Worm (Caenorhabditis elegans) whole organism, young adult: ENCODE measurements around the gene btb-12.
"Not testable (repeated sequence)": the region's sequence is repeated elsewhere in the genome, so short reads cannot be mapped to it uniquely, and the experiment has no call there.

Experiments used
- F23B12.7 ChIP-seq: sonication (generic microtip); optimal IDR thresholded peaks from 2 replicates; lab custom pipeline; 2017; ENCODE audit warnings: missing genetic modification characterization, mild to moderate bottlenecking, missing compliant biosample characterization, antibody characterized with exemption, moderate library complexity; ENCODE audit not compliant: insufficient read depth
- F49E8.2 ChIP-seq: sonication (generic microtip); optimal IDR thresholded peaks from 3 replicates; lab custom pipeline; 2017; ENCODE audit warnings: missing genetic modification characterization, mild to moderate bottlenecking, missing compliant biosample characterization, antibody characterized with exemption, moderate library complexity; ENCODE audit not compliant: insufficient read depth
- F55B11.4 ChIP-seq: sonication (generic microtip); optimal IDR thresholded peaks from 2 replicates; lab custom pipeline; 2016; ENCODE audit warnings: missing compliant biosample characterization, missing genetic modification characterization, borderline replicate concordance; ENCODE audit not compliant: insufficient read depth
- K11D2.4 ChIP-seq: fragments of 200-800 bp; sonication (Bioruptor generic); IDR thresholded peaks from 2 replicates; pipeline ENCODE4 v1.3.6; 2022; ENCODE audit warnings: missing genetic modification reagents, missing genetic modification characterization, missing compliant biosample characterization
- Y53F4B.3 ChIP-seq: fragments of 200-800 bp; sonication (Bioruptor generic); IDR thresholded peaks from 2 replicates; pipeline ENCODE4 v1.3.6; 2022; ENCODE audit warnings: missing genetic modification reagents, missing genetic modification characterization, missing compliant biosample characterization
- akir-1 ChIP-seq: fragments of 200-800 bp; sonication (Bioruptor generic); optimal IDR thresholded peaks from 2 replicates; lab custom pipeline; 2018; ENCODE audit warnings: mild to moderate bottlenecking, missing genetic modification characterization, moderate library complexity, missing compliant biosample characterization
- aptf-2 ChIP-seq: fragments of 200-800 bp; sonication (Bioruptor generic); conservative IDR thresholded peaks from 2 replicates; pipeline ENCODE4 v1.3.6; 2022; ENCODE audit warnings: missing genetic modification reagents, missing genetic modification characterization, missing compliant biosample characterization
- atf-7 ChIP-seq: sonication (generic microtip); optimal IDR thresholded peaks from 2 replicates; lab custom pipeline; 2017; ENCODE audit warnings: mild to moderate bottlenecking, missing genetic modification characterization, missing compliant biosample characterization
- bed-2 ChIP-seq: fragments of 200-800 bp; sonication (Bioruptor generic); IDR thresholded peaks from 2 replicates; pipeline ENCODE4 v1.3.6; 2022; ENCODE audit warnings: missing genetic modification reagents, missing genetic modification characterization, missing compliant biosample characterization
- ccch-3 ChIP-seq: fragments of 200-800 bp; sonication (Bioruptor generic); optimal IDR thresholded peaks from 2 replicates; lab custom pipeline; 2018; ENCODE audit warnings: mild to moderate bottlenecking, missing genetic modification characterization, missing compliant biosample characterization
- ceh-100 ChIP-seq: fragments of 200-800 bp; sonication (Bioruptor generic); IDR thresholded peaks from 2 replicates; pipeline ENCODE4 v1.3.6; 2022; ENCODE audit warnings: missing genetic modification reagents, missing genetic modification characterization, missing compliant biosample characterization
- ceh-58 ChIP-seq: fragments of 200-800 bp; sonication (Bioruptor generic); IDR thresholded peaks from 2 replicates; pipeline ENCODE4 v1.3.6; 2022; ENCODE audit warnings: missing genetic modification characterization, missing compliant biosample characterization
- ceh-79 ChIP-seq: sonication (generic microtip); optimal IDR thresholded peaks from 2 replicates; lab custom pipeline; 2017; ENCODE audit warnings: mild to moderate bottlenecking, missing genetic modification characterization, missing compliant biosample characterization
- dox-1 ChIP-seq: fragments of 200-800 bp; sonication (Bioruptor generic); IDR thresholded peaks from 2 replicates; pipeline ENCODE4 v1.3.6; 2022; ENCODE audit warnings: missing genetic modification reagents, missing genetic modification characterization, missing compliant biosample characterization
- efl-1 ChIP-seq: fragments of 150-350 bp; optimal IDR thresholded peaks from 2 replicates; lab custom pipeline; 2014; ENCODE audit warnings: missing biosample characterization, missing genetic modification reagents, missing genetic modification characterization
- egrh-3 ChIP-seq: fragments of 200-800 bp; sonication (Bioruptor generic); IDR thresholded peaks from 2 replicates; pipeline ENCODE4 v1.3.6; 2022; ENCODE audit warnings: missing genetic modification reagents, missing genetic modification characterization, missing compliant biosample characterization
- hsf-1 ChIP-seq: fragments of 200-800 bp; sonication (Bioruptor generic); IDR thresholded peaks from 2 replicates; pipeline ENCODE4 v1.3.6; 2022; ENCODE audit warnings: missing genetic modification reagents, missing genetic modification characterization, missing compliant biosample characterization
- let-526 ChIP-seq: fragments of 200-800 bp; sonication (Bioruptor generic); IDR thresholded peaks from 2 replicates; pipeline ENCODE4 v1.3.6; 2022; ENCODE audit warnings: missing genetic modification reagents, missing genetic modification characterization, missing compliant biosample characterization
- let-607 ChIP-seq, 2 experiments: fragments of 200-800 bp in 1 of 2; sonication (Bioruptor generic) in 1 of 2; sonication (generic microtip) in 1 of 2; optimal IDR thresholded peaks; 2 replicates each; lab custom pipeline; 2016 to 2018; ENCODE audit warnings: mild to moderate bottlenecking in 2 of 2, missing compliant biosample characterization in 2 of 2, missing genetic modification characterization in 2 of 2, moderate library complexity in 2 of 2, missing genotype in 1 of 2
- lsl-1 ChIP-seq: fragments of 200-800 bp; sonication (Bioruptor generic); optimal IDR thresholded peaks from 2 replicates; lab custom pipeline; 2018; ENCODE audit warnings: mild to moderate bottlenecking, missing genetic modification characterization, moderate library complexity, missing compliant biosample characterization
- madf-10 ChIP-seq: sonication (generic microtip); optimal IDR thresholded peaks from 2 replicates; lab custom pipeline; 2016; ENCODE audit warnings: mild to moderate bottlenecking, missing genetic modification characterization, missing compliant biosample characterization
- madf-3 ChIP-seq: fragments of 200-800 bp; sonication (Bioruptor generic); IDR thresholded peaks from 2 replicates; pipeline ENCODE4 v1.3.6; 2022; ENCODE audit warnings: missing genetic modification reagents, missing genetic modification characterization, missing compliant biosample characterization
- mcd-1 ChIP-seq: fragments of 200-800 bp; sonication (Bioruptor generic); IDR thresholded peaks from 2 replicates; pipeline ENCODE4 v1.3.6; 2022; ENCODE audit warnings: missing genetic modification reagents, missing genetic modification characterization, missing compliant biosample characterization
- mes-4 ChIP-seq: sonication (generic microtip); optimal IDR thresholded peaks from 2 replicates; lab custom pipeline; 2016; ENCODE audit warnings: missing genotype, missing genetic modification characterization, missing compliant biosample characterization
- nhr-80 ChIP-seq: sonication (generic microtip); optimal IDR thresholded peaks from 2 replicates; lab custom pipeline; 2016; ENCODE audit warnings: missing genetic modification characterization, missing compliant biosample characterization
- snpc-1.1 ChIP-seq: sonication (generic microtip); optimal IDR thresholded peaks from 2 replicates; lab custom pipeline; 2017; ENCODE audit warnings: missing genetic modification characterization, mild to moderate bottlenecking, missing compliant biosample characterization, antibody characterized with exemption, moderate library complexity, missing genotype, missing genetic modification reagents; ENCODE audit not compliant: insufficient read depth
- zfh-2 ChIP-seq: fragments of 200-800 bp; sonication (Bioruptor generic); conservative IDR thresholded peaks from 2 replicates; pipeline ENCODE4 v1.3.6; 2022; ENCODE audit warnings: missing genetic modification reagents, missing genetic modification characterization, missing compliant biosample characterization

Gene btb-12

DNA sequence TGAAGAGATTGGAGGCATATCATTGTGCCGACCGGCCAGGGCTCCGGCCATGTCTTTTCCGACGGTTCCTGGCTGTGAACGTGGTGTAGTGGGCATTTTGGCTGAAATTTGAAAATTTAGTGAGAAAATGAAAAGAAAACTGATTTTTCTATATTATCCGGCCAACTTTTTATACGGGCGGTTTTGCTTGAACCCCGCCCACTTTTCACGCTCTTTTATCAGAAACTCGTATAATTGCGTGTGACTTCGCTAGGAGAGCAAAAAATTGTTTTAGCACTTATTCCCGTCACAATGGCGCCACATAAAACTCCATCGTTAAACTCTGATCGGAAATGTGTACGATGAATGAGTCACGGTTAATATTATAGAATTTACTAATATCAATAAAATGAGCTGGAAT is 22.8 kb upstream of the btb-12 start, which contains the start of gene C08E3.13:
TSS of gene C08E3.13 (minus strand) at position 101 of the 400 bp plus-strand sequence.
- TF ChIP-seq dox-1, aptf-2, ceh-58 (GFP tag; lab: Robert Waterston, UW): not testable (repeated sequence)

DNA sequence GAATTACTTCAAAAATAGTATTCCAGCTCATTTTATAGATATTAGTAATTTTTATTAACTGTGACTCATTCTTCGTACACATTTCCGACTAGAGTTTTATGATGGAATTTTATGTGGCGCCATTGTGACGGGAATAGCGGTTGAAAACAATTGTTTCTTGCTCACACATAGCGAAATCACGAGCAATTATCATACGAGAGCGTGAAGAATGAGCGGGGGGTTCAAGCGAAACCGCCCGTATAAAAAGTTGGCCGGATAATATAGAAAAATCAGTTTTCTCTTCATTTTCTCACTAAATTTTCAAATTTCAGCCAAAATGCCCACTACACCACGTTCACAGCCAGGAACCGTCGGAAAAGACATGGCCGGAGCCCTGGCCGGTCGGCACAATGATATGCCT is 21.5 kb upstream of the btb-12 start, which contains the start of gene C08E3.1:
TSS of gene C08E3.1 (plus strand) at position 301 of the 400 bp plus-strand sequence.
- not testable (repeated sequence) for TF ChIP-seq ceh-100 (GFP tag; lab: Robert Waterston, UW); F23B12.7 (tag; lab: Kevin White, UChicago); nhr-80 (tag; lab: Kevin White, UChicago)

DNA sequence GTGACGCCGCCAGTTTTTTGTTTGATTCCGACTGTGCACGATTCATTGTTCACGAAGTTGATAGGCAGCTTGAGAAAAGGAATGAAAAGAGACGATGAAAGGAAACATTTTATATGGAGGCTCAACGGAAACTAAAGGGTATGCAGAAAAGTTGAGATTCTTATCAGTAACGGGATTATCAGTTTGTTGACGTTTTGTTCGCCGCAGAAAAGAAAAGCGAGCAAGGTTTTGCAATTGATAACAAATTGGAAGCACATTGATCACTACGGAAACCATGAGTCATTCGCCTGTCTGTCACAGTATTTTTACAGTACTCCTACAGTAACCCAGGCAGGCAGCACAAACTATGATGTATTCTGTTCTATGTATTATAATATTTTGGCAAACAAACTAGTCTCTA is 19.0 kb upstream of the btb-12 start:
- TF ChIP-seq snpc-1.1 (no peak), nhr-80 (tag; lab: Kevin White, UChicago) (peak; percentile 9)

ce11 chrII:1636392-1636791 is 18.6 kb upstream of the btb-12 start, which contains the start of gene srg-20:
TSS of gene srg-20 (plus strand) at chrII:1636692.
- TF ChIP-seq madf-3 (GFP tag; lab: Robert Waterston, UW); lsl-1 (GFP tag; lab: Kevin White, UChicago); akir-1 (GFP tag; lab: Kevin White, UChicago): not testable (repeated sequence)

- TF ChIP-seq atf-7 (tag; lab: Kevin White, UChicago) (no peak), ccch-3 (no peak), mes-4 (tag; lab: Kevin White, UChicago) (no peak), F49E8.2 (no peak)
Measured at ce11 chrII:1640496-1640895, 14.5 kb upstream of the btb-12 start, which contains the start of gene srh-72. TSS of gene srh-72 (minus strand) at chrII:1640596.

DNA sequence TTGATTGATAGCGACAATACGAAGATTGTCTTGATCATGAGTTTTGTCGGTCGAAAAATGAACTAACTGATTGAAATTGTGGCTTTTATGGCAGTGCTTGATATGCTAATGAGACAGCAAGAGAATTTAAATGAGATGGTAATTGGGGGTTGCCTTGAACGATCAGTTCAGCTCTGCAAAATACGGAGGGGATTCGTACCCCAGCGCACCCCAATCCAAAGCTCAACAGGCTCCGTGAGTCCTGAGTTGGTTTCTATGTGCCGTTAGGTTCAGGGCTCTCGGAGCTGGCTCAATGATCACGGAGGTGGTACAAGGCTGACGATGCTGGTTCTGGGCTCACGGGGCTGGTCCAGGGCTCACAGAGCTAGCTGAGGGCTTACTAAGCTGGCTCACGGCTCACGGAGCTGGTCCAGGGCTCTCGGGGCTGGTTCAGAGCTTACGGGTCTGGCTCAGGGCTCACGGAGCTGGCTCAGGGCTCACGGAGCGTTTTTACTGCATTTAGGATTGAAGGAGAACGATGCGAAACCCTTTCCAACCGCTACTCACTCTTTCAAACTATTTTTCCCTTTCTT is 10.2 kb upstream of the btb-12 start, which contains the start of gene ZC204.6:
TSS of gene ZC204.6 (minus strand) at position 51 of the 572 bp plus-strand sequence.
- TF ChIP-seq efl-1 (GFP tag; lab: Kevin White, UChicago) (no peak), zfh-2 (peak; percentile 84)

DNA sequence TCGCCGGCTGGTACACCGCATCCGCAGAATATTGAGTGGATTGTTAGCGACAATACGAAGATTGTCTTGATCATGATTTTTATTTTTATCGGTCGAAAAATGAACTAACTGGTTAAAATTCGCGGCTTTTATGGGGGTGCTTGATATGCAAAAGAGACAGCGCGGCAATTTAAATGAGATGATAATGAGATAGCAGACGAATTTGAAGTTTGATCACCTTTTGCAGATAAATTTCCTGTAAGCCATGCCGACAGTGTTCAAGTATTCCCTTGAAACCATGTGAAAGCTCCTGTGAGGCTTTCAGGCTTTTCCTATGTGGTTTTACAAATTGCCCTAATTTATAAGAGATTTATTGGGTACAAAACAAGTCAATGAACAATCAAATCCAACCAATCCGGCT is 8.8 kb upstream of the btb-12 start, which contains the start of gene ZC204.17:
TSS of gene ZC204.17 (minus strand) at position 101 of the 400 bp plus-strand sequence.
- no peak for TF ChIP-seq madf-10 (tag; lab: Kevin White, UChicago)
- TF ChIP-seq hsf-1 (GFP tag; lab: Robert Waterston, UW) = no peak
- TF ChIP-seq mcd-1 (GFP tag; lab: Robert Waterston, UW) = no peak
- TF ChIP-seq let-526 (GFP tag; lab: Robert Waterston, UW) = no peak
- TF ChIP-seq Y53F4B.3 (GFP tag; lab: Robert Waterston, UW) = no peak
- no peak for TF ChIP-seq egrh-3 (GFP tag; lab: Robert Waterston, UW)
- no peak for TF ChIP-seq K11D2.4 (GFP tag; lab: Robert Waterston, UW)
- TF ChIP-seq madf-3 (GFP tag; lab: Robert Waterston, UW) = no peak
- TF ChIP-seq F55B11.4 = no peak
- TF ChIP-seq bed-2 = no peak
- TF ChIP-seq let-607 (tag; optimal IDR thresholded peaks at IDR 0.05; lab: Kevin White, UChicago) = no peak
- TF ChIP-seq ceh-79 (tag; lab: Kevin White, UChicago) = no peak
